Worm (Caenorhabditis elegans) whole organism, L3 larva: Measurements from ENCODE around the gene F27E5.9.

Experiments used
- aly-2 ChIP-seq: fragments of 150-350 bp; optimal IDR thresholded peaks from 2 replicates; lab custom pipeline; 2014; ENCODE audit warnings: missing biosample characterization, missing genetic modification characterization
- ama-1 ChIP-seq: fragments of 150-350 bp; optimal IDR thresholded peaks from 2 replicates; lab custom pipeline; 2018
- ceh-28 ChIP-seq: fragments of 150-350 bp; optimal IDR thresholded peaks from 2 replicates; lab custom pipeline; 2014; ENCODE audit warnings: missing biosample characterization, missing genetic modification reagents, missing genetic modification characterization
- ceh-82 ChIP-seq: fragments of 150-350 bp; optimal IDR thresholded peaks from 2 replicates; lab custom pipeline; 2014; ENCODE audit warnings: missing biosample characterization, missing genetic modification characterization
- ceh-9 ChIP-seq: sonication (generic microtip); optimal IDR thresholded peaks from 2 replicates; lab custom pipeline; 2018; ENCODE audit warnings: missing biosample characterization, missing genetic modification characterization
- daf-12 ChIP-seq: fragments of 150-350 bp; optimal IDR thresholded peaks from 2 replicates; lab custom pipeline; 2014; ENCODE audit warnings: missing biosample characterization, missing genetic modification reagents, missing genetic modification characterization
- egl-27 ChIP-seq: sonication (generic microtip); optimal IDR thresholded peaks from 4 replicates; lab custom pipeline; 2017; ENCODE audit warnings: missing biosample characterization, missing genetic modification reagents, missing genetic modification characterization
- elt-1 ChIP-seq: fragments of 150-350 bp; optimal IDR thresholded peaks from 2 replicates; lab custom pipeline; 2014; ENCODE audit warnings: missing biosample characterization, missing genetic modification characterization
- elt-2 ChIP-seq: sonication (generic microtip); optimal IDR thresholded peaks from 2 replicates; lab custom pipeline; 2016; ENCODE audit warnings: missing genetic modification reagents, mild to moderate bottlenecking, missing genetic modification characterization, missing compliant biosample characterization
- elt-3 ChIP-seq, 3 experiments: fragments of 150-350 bp in 1 of 3; sonication (generic microtip) in 2 of 3; optimal IDR thresholded peaks; 2 replicates in 2 of 3; 4 replicates in 1 of 3; lab custom pipeline; 2014 to 2017; ENCODE audit warnings: missing biosample characterization in 3 of 3, missing genetic modification characterization in 3 of 3
- eor-1 ChIP-seq, 2 experiments: fragments of 150-350 bp; optimal IDR thresholded peaks; 2 replicates each; lab custom pipeline; 2014 to 2018; ENCODE audit warnings: missing biosample characterization in 2 of 2, missing genetic modification characterization in 2 of 2
- fkh-10 ChIP-seq: sonication (generic microtip); optimal IDR thresholded peaks from 2 replicates; lab custom pipeline; 2017; ENCODE audit warnings: missing biosample characterization, missing genetic modification reagents, missing genetic modification characterization
- fos-1 ChIP-seq: fragments of 150-350 bp; optimal IDR thresholded peaks from 2 replicates; lab custom pipeline; 2014; ENCODE audit warnings: missing biosample characterization, missing genetic modification characterization
- hmg-11 ChIP-seq: sonication (generic microtip); optimal IDR thresholded peaks from 2 replicates; lab custom pipeline; 2016; ENCODE audit warnings: missing genetic modification characterization, missing compliant biosample characterization
- jun-1 ChIP-seq: fragments of 150-350 bp; optimal IDR thresholded peaks from 2 replicates; lab custom pipeline; 2014; ENCODE audit warnings: missing biosample characterization, missing genetic modification reagents, missing genetic modification characterization
- lin-39 ChIP-seq: fragments of 150-350 bp; optimal IDR thresholded peaks from 2 replicates; lab custom pipeline; 2018; ENCODE audit warnings: missing biosample characterization, missing genetic modification reagents, missing genetic modification characterization
- nfya-1 ChIP-seq: sonication (generic microtip); optimal IDR thresholded peaks from 2 replicates; lab custom pipeline; 2017; ENCODE audit warnings: missing genetic modification characterization, mild to moderate bottlenecking, missing compliant biosample characterization, antibody characterized with exemption, moderate library complexity; ENCODE audit not compliant: insufficient read depth
- nhr-11 ChIP-seq: fragments of 150-350 bp; optimal IDR thresholded peaks from 2 replicates; lab custom pipeline; 2014; ENCODE audit warnings: missing biosample characterization, missing genetic modification characterization
- nhr-12 ChIP-seq: fragments of 150-350 bp; optimal IDR thresholded peaks from 2 replicates; lab custom pipeline; 2014; ENCODE audit warnings: missing biosample characterization, missing genetic modification characterization
- nhr-23 ChIP-seq: fragments of 150-350 bp; optimal IDR thresholded peaks from 2 replicates; lab custom pipeline; 2014; ENCODE audit warnings: missing biosample characterization, missing genetic modification reagents, missing genetic modification characterization
- nhr-25 ChIP-seq: sonication (generic microtip); optimal IDR thresholded peaks from 2 replicates; lab custom pipeline; 2017; ENCODE audit warnings: missing biosample characterization, missing genetic modification characterization
- nhr-28 ChIP-seq: fragments of 150-350 bp; optimal IDR thresholded peaks from 2 replicates; lab custom pipeline; 2014; ENCODE audit warnings: missing biosample characterization, missing genetic modification characterization
- nhr-43 ChIP-seq: sonication (generic microtip); optimal IDR thresholded peaks from 2 replicates; lab custom pipeline; 2016; ENCODE audit warnings: mild to moderate bottlenecking, missing genetic modification characterization, missing compliant biosample characterization; ENCODE audit not compliant: poor library complexity, severe bottlenecking
- nhr-67 ChIP-seq: fragments of 150-350 bp; optimal IDR thresholded peaks from 2 replicates; lab custom pipeline; 2014; ENCODE audit warnings: missing biosample characterization, missing genetic modification characterization
- pha-4 ChIP-seq: fragments of 150-350 bp; optimal IDR thresholded peaks from 2 replicates; lab custom pipeline; 2014; ENCODE audit warnings: missing biosample characterization, missing genetic modification reagents, missing genetic modification characterization
- tbx-2 ChIP-seq: sonication (generic microtip); optimal IDR thresholded peaks from 2 replicates; lab custom pipeline; 2016; ENCODE audit warnings: mild to moderate bottlenecking, missing genetic modification characterization, missing compliant biosample characterization
- unc-39 ChIP-seq: sonication (generic microtip); optimal IDR thresholded peaks from 4 replicates; lab custom pipeline; 2017; ENCODE audit warnings: missing biosample characterization, missing genetic modification characterization
- unc-62 ChIP-seq: fragments of 150-350 bp; sonication (generic microtip); optimal IDR thresholded peaks from 4 replicates; lab custom pipeline; 2014; ENCODE audit warnings: missing biosample characterization, missing genetic modification reagents, missing genetic modification characterization
- zag-1 ChIP-seq: fragments of 150-350 bp; optimal IDR thresholded peaks from 2 replicates; lab custom pipeline; 2014; ENCODE audit warnings: missing biosample characterization, missing genetic modification characterization
- ztf-11 ChIP-seq: fragments of 150-350 bp; optimal IDR thresholded peaks from 2 replicates; lab custom pipeline; 2014; ENCODE audit warnings: missing biosample characterization, missing genetic modification characterization

Gene F27E5.9

ce11 chrII:10116690-10117089, 18.1 kb upstream of the F27E5.9 start:
- TF ChIP-seq tbx-2 (tag; lab: Kevin White, UChicago) (no peak), eor-1 (tag; optimal IDR thresholded peaks at IDR 0.05; lab: Kevin White, UChicago) (no peak), egl-27 (tag; lab: Kevin White, UChicago) (no peak), nhr-25 (no peak), nhr-23 (tag; lab: Kevin White, UChicago) (no peak), fos-1 (no peak), fkh-10 (GFP tag; lab: Kevin White, UChicago) (no peak), zag-1 (tag; lab: Kevin White, UChicago) (no peak), aly-2 (tag; lab: Kevin White, UChicago) (no peak), ztf-11 (no peak), jun-1 (tag; lab: Kevin White, UChicago) (no peak), unc-62 (GFP tag; lab: Kevin White, UChicago) (no peak), nhr-28 (no peak), nfya-1 (tag; lab: Kevin White, UChicago) (no peak), nhr-11 (tag; lab: Kevin White, UChicago) (no peak), daf-12 (tag; lab: Kevin White, UChicago) (no peak)
- TF ChIP-seq, all 47 proteins: peak for 0

- no peak for TF ChIP-seq eor-1 (tag; optimal IDR thresholded peaks at IDR 0.05; lab: Kevin White, UChicago)
- no peak for TF ChIP-seq ceh-28 (tag; lab: Kevin White, UChicago)
These were observed 13.0 kb upstream of the F27E5.9 start, which contains the start of gene lov-1 for ce11 chrII:10121725-10122124. TSS of gene lov-1 (minus strand) at chrII:10121825.

DNA sequence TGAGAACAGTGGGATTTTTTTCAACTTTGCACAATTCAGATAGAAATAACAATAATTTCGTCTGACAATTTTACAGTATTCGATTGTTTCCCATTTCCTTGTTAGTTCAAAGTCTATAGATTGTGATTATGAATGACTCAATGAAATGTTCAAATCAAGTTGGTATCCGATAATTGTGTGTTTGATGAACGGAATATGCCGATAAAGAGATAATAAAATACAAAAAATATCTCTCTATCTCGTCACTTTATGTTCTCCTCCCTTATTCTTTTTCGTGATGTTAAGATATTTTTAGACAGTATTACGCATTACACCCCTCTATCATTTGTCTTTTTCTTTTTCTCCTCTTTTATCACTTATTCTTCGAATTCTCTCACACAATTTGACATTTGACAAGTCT, 12.3 kb upstream of the F27E5.9 start, which contains the start of gene F27E5.7:
TSS of gene F27E5.7 (plus strand) at position 301 of the 400 bp plus-strand sequence.
- TF ChIP-seq nhr-43 (tag; lab: Kevin White, UChicago) (no peak), hmg-11 (tag; lab: Kevin White, UChicago) (no peak), lin-39 (no peak), nhr-23 (tag; lab: Kevin White, UChicago) (no peak), elt-3 (tag; optimal IDR thresholded peaks at IDR 0.05; lab: Kevin White, UChicago) (no peak), nhr-67 (tag; lab: Kevin White, UChicago) (no peak)
- TF ChIP-seq, all 47 proteins: peak for 0

- no peak for TF ChIP-seq nhr-12 (tag; lab: Kevin White, UChicago)
- TF ChIP-seq daf-12 (tag; lab: Kevin White, UChicago) = no peak
- TF ChIP-seq tbx-2 (tag; lab: Kevin White, UChicago) = no peak
- TF ChIP-seq ztf-11 = no peak
- no peak for TF ChIP-seq nhr-43 (tag; lab: Kevin White, UChicago)
- TF ChIP-seq nhr-23 (tag; lab: Kevin White, UChicago) = no peak
- no peak for TF ChIP-seq ceh-82
- no peak for TF ChIP-seq nhr-25
- no peak for TF ChIP-seq aly-2 (tag; lab: Kevin White, UChicago)
- TF ChIP-seq elt-2 = no peak
These were observed 7.4 kb upstream of the F27E5.9 start, which contains the start of gene F27E5.8 for ce11 chrII:10127389-10127788. TSS of gene F27E5.8 (minus strand) at chrII:10127489.

ce11 chrII:10131760-10132159, 3.0 kb upstream of the F27E5.9 start, which contains the start of gene F27E5.5:
TSS of gene F27E5.5 (minus strand) at chrII:10131860.
- TF ChIP-seq elt-1 (tag; lab: Kevin White, UChicago) (no peak), ama-1 (lab: Kevin White, UChicago) (no peak), nfya-1 (tag; lab: Kevin White, UChicago) (no peak), nhr-28 (no peak), jun-1 (tag; lab: Kevin White, UChicago) (no peak), nhr-43 (tag; lab: Kevin White, UChicago) (no peak), lin-39 (no peak), aly-2 (tag; lab: Kevin White, UChicago) (no peak), nhr-25 (no peak), hmg-11 (tag; lab: Kevin White, UChicago) (no peak), unc-39 (tag; lab: Kevin White, UChicago) (no peak), ceh-28 (tag; lab: Kevin White, UChicago) (no peak), ceh-9 (tag; lab: Kevin White, UChicago) (no peak), tbx-2 (tag; lab: Kevin White, UChicago) (no peak), elt-2 (no peak), ztf-11 (no peak), unc-62 (GFP tag; lab: Kevin White, UChicago) (no peak), nhr-12 (tag; lab: Kevin White, UChicago) (no peak), pha-4 (tag; lab: Kevin White, UChicago) (no peak)
